Worm (Caenorhabditis elegans) whole organism, L1 larva: ENCODE measurements around the gene clk-2.
A peak's percentile ranks its signal among the peaks of the same experiment; 100 is the strongest.

ENCODE experiments used
- C04F5.9 ChIP-seq: sonication (generic microtip); optimal IDR thresholded peaks from 2 replicates; lab custom pipeline; 2016; ENCODE audit warnings: missing genetic modification characterization, missing compliant biosample characterization
- C34B4.2 ChIP-seq: sonication (generic microtip); optimal IDR thresholded peaks from 2 replicates; lab custom pipeline; 2017; ENCODE audit warnings: mild to moderate bottlenecking, missing genetic modification characterization, missing compliant biosample characterization
- F16B12.6 ChIP-seq: fragments of 150-350 bp; optimal IDR thresholded peaks from 2 replicates; lab custom pipeline; 2014; ENCODE audit warnings: missing biosample characterization, missing genetic modification characterization
- alr-1 ChIP-seq: fragments of 200-800 bp; sonication (Bioruptor generic); optimal IDR thresholded peaks from 2 replicates; lab custom pipeline; 2018; ENCODE audit warnings: borderline replicate concordance, mild to moderate bottlenecking, missing genetic modification characterization, missing compliant biosample characterization
- aly-2 ChIP-seq: fragments of 150-350 bp; optimal IDR thresholded peaks from 2 replicates; lab custom pipeline; 2014; ENCODE audit warnings: missing biosample characterization, missing genetic modification characterization
- ama-1 ChIP-seq: fragments of 150-350 bp; optimal IDR thresholded peaks from 2 replicates; lab custom pipeline; 2014
- ceh-82 ChIP-seq, 3 experiments: fragments of 150-350 bp in 1 of 3; sonication (generic microtip) in 2 of 3; optimal IDR thresholded peaks; 2 replicates each; lab custom pipeline; 2014 to 2017; ENCODE audit warnings: missing biosample characterization in 3 of 3, missing genetic modification characterization in 3 of 3
- efl-1 ChIP-seq, 4 experiments: fragments of 150-350 bp; optimal IDR thresholded peaks in 3 of 4; peaks in 1 of 4; 1 replicate in 1 of 4; 2 replicates in 3 of 4; lab custom pipeline; 2014; ENCODE audit warnings: missing biosample characterization in 2 of 4, missing genetic modification characterization in 2 of 4, missing genetic modification reagents in 2 of 4
- efl-3 ChIP-seq: fragments of 200-800 bp; sonication (Bioruptor generic); optimal IDR thresholded peaks from 2 replicates; lab custom pipeline; 2018; ENCODE audit warnings: mild to moderate bottlenecking, missing genetic modification characterization, missing compliant biosample characterization
- egl-27 ChIP-seq, 2 experiments: fragments of 150-350 bp in 1 of 2; sonication (generic microtip); optimal IDR thresholded peaks; 3 replicates each; lab custom pipeline; 2017 to 2018; ENCODE audit warnings: missing biosample characterization in 2 of 2, missing genetic modification characterization in 2 of 2, missing genetic modification reagents in 2 of 2
- fkh-8 ChIP-seq: sonication (generic microtip); optimal IDR thresholded peaks from 2 replicates; lab custom pipeline; 2016; ENCODE audit warnings: mild to moderate bottlenecking, missing genetic modification characterization, missing compliant biosample characterization
- fos-1 ChIP-seq: fragments of 150-350 bp; optimal IDR thresholded peaks from 2 replicates; lab custom pipeline; 2014; ENCODE audit warnings: missing biosample characterization, missing genetic modification characterization
- grh-1 ChIP-seq: fragments of 200-800 bp; sonication (Bioruptor generic); IDR thresholded peaks from 2 replicates; pipeline ENCODE4 v1.3.6; 2022; ENCODE audit warnings: missing genetic modification reagents, missing genetic modification characterization, missing compliant biosample characterization
- irx-1 ChIP-seq: sonication (generic microtip); optimal IDR thresholded peaks from 2 replicates; lab custom pipeline; 2016; ENCODE audit warnings: missing genetic modification characterization, missing compliant biosample characterization
- lin-39 ChIP-seq: fragments of 150-350 bp; optimal IDR thresholded peaks from 2 replicates; lab custom pipeline; 2014; ENCODE audit warnings: missing biosample characterization, missing genetic modification reagents, missing genetic modification characterization
- nhr-19 ChIP-seq: fragments of 200-800 bp; sonication (Bioruptor generic); conservative IDR thresholded peaks from 2 replicates; pipeline ENCODE4 v1.3.6; 2022; ENCODE audit warnings: missing genetic modification characterization, missing compliant biosample characterization
- nhr-237 ChIP-seq: fragments of 150-350 bp; optimal IDR thresholded peaks from 2 replicates; lab custom pipeline; 2014; ENCODE audit warnings: missing biosample characterization, missing genetic modification characterization
- nhr-28 ChIP-seq: fragments of 150-350 bp; optimal IDR thresholded peaks from 2 replicates; lab custom pipeline; 2014; ENCODE audit warnings: missing biosample characterization, missing genetic modification characterization
- nhr-47 ChIP-seq: sonication (generic microtip); optimal IDR thresholded peaks from 2 replicates; lab custom pipeline; 2016; ENCODE audit warnings: mild to moderate bottlenecking, missing genetic modification characterization, moderate library complexity, missing compliant biosample characterization
- nhr-71 ChIP-seq: sonication (generic microtip); optimal IDR thresholded peaks from 2 replicates; lab custom pipeline; 2016; ENCODE audit warnings: mild to moderate bottlenecking, missing genetic modification characterization, moderate library complexity, missing compliant biosample characterization
- nhr-76 ChIP-seq: sonication (generic microtip); optimal IDR thresholded peaks from 2 replicates; lab custom pipeline; 2017; ENCODE audit warnings: missing biosample characterization, missing genetic modification characterization
- nhr-77 ChIP-seq: fragments of 150-350 bp; optimal IDR thresholded peaks from 2 replicates; lab custom pipeline; 2014; ENCODE audit warnings: missing biosample characterization, missing genetic modification characterization
- nhr-90 ChIP-seq: sonication (generic microtip); optimal IDR thresholded peaks from 2 replicates; lab custom pipeline; 2016; ENCODE audit warnings: mild to moderate bottlenecking, missing genetic modification characterization, missing compliant biosample characterization; ENCODE audit not compliant: poor library complexity
- pag-3 ChIP-seq: sonication (generic microtip); optimal IDR thresholded peaks from 2 replicates; lab custom pipeline; 2017; ENCODE audit warnings: missing genetic modification characterization, mild to moderate bottlenecking, missing compliant biosample characterization, antibody characterized with exemption, borderline replicate concordance; ENCODE audit not compliant: insufficient read depth
- pqm-1 ChIP-seq: sonication (generic microtip); optimal IDR thresholded peaks from 3 replicates; lab custom pipeline; 2017; ENCODE audit warnings: missing biosample characterization, missing genetic modification characterization
- rnt-1 ChIP-seq: sonication (generic microtip); optimal IDR thresholded peaks from 2 replicates; lab custom pipeline; 2016; ENCODE audit warnings: mild to moderate bottlenecking, missing genetic modification characterization, moderate library complexity, missing compliant biosample characterization
- snpc-4 ChIP-seq: fragments of 150-350 bp; optimal IDR thresholded peaks from 2 replicates; lab custom pipeline; 2014; ENCODE audit warnings: missing biosample characterization, missing genetic modification characterization
- snu-23 ChIP-seq: sonication (generic microtip); optimal IDR thresholded peaks from 2 replicates; lab custom pipeline; 2016; ENCODE audit warnings: missing genetic modification characterization, missing compliant biosample characterization
- sptf-1 ChIP-seq: fragments of 150-350 bp; optimal IDR thresholded peaks from 2 replicates; lab custom pipeline; 2014; ENCODE audit warnings: missing biosample characterization, missing genetic modification characterization
- sup-37 ChIP-seq: fragments of 200-800 bp; sonication (Bioruptor generic); optimal IDR thresholded peaks from 2 replicates; lab custom pipeline; 2018; ENCODE audit warnings: mild to moderate bottlenecking, missing genetic modification characterization, missing compliant biosample characterization
- tbx-2 ChIP-seq: sonication (generic microtip); optimal IDR thresholded peaks from 2 replicates; lab custom pipeline; 2016; ENCODE audit warnings: missing genetic modification characterization, missing compliant biosample characterization
- tlp-1 ChIP-seq: fragments of 150-350 bp; optimal IDR thresholded peaks from 2 replicates; lab custom pipeline; 2014; ENCODE audit warnings: missing biosample characterization, missing genetic modification characterization
- unc-130 ChIP-seq: fragments of 150-350 bp; optimal IDR thresholded peaks from 2 replicates; lab custom pipeline; 2017; ENCODE audit warnings: missing biosample characterization, missing genetic modification characterization, inconsistent platforms
- unc-62 ChIP-seq: fragments of 150-350 bp; optimal IDR thresholded peaks from 2 replicates; lab custom pipeline; 2014; ENCODE audit warnings: missing biosample characterization, missing genetic modification reagents, missing genetic modification characterization
- xbp-1 ChIP-seq: sonication (generic microtip); optimal IDR thresholded peaks from 2 replicates; lab custom pipeline; 2016; ENCODE audit warnings: missing genetic modification characterization, missing compliant biosample characterization

clk-2 gene

ce11 chrIII:7465347-7465746, 53.0 kb downstream of the clk-2 start, which contains the start of gene fum-1 (continued):
- TF ChIP-seq efl-3 (no peak), xbp-1 (peak; percentile 42), F16B12.6 (tag; lab: Kevin White, UChicago) (peak; percentile 14), tlp-1 (tag; lab: Kevin White, UChicago) (no peak), fkh-8 (tag; lab: Kevin White, UChicago) (peak; percentile 13), snu-23 (GFP tag; lab: Kevin White, UChicago) (peak; percentile 65), snpc-4 (no peak), unc-130 (no peak), egl-27 (tag; optimal IDR thresholded peaks at IDR 0.05; lab: Kevin White, UChicago) (no peak), rnt-1 (tag; lab: Kevin White, UChicago) (peak; percentile 48), nhr-28 (tag; lab: Kevin White, UChicago) (no peak), nhr-76 (no peak), pag-3 (tag; lab: Kevin White, UChicago) (no peak), nhr-47 (tag; lab: Kevin White, UChicago) (peak; percentile 61), sptf-1 (no peak), nhr-71 (peak; percentile 64), nhr-77 (tag; lab: Kevin White, UChicago) (peak; percentile 53), aly-2 (no peak), nhr-90 (tag; lab: Kevin White, UChicago) (peak; percentile 47), C04F5.9 (tag; lab: Kevin White, UChicago) (no peak), pqm-1 (tag; lab: Kevin White, UChicago) (no peak), tbx-2 (tag; lab: Kevin White, UChicago) (peak; percentile 32), sup-37 (GFP tag; lab: Kevin White, UChicago) (no peak), unc-62 (GFP tag; lab: Kevin White, UChicago) (no peak), ceh-82 (tag; optimal IDR thresholded peaks at IDR 0.05; lab: Kevin White, UChicago) (peak in 2 of 3 experiments; percentile 20 to 24), lin-39 (tag; lab: Kevin White, UChicago) (peak; percentile 8), nhr-237 (tag; lab: Kevin White, UChicago) (no peak), irx-1 (no peak), efl-1 (optimal IDR thresholded peaks at IDR 0.05; lab: Kevin White, UChicago) (peak; percentile 61 to 69), efl-1 (GFP tag; optimal IDR thresholded peaks at IDR 0.05 in 1 of 2; lab: Kevin White, UChicago) (peak; percentile 48 to 80), fos-1 (tag; lab: Kevin White, UChicago) (peak; percentile 7), alr-1 (tag; lab: Kevin White, UChicago) (no peak), ama-1 (lab: Kevin White, UChicago) (peak; percentile 41), grh-1 (GFP tag; lab: Robert Waterston, UW) (peak; percentile 74), C34B4.2 (no peak), nhr-19 (peak; percentile 37)
